Worm (Caenorhabditis elegans): ENCODE measurements around the gene algn-2.

The algn-2 gene

DNA sequence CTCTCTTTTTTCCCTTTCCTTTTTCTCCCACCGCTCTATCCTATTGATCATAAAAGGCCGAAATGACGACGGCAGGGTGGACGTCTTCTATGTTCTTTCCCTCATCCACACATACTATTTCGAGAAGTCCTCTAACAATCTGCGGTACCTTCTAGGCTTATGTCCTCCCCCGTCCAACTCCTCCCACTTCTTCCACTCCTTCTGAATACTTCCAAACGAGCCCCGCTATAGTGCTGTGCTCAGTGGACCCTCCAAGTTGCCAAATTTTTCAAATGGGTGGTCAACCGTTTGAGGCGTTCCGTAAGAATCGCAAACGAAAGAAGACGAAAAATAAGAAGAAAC is 39.1 kb upstream of the algn-2 start (continued):
- peak; percentile 60 for TF ChIP-seq rbr-2 (tag; optimal IDR thresholded peaks at IDR 0.05)
- TF ChIP-seq F37D6.2 (tag; optimal IDR thresholded peaks at IDR 0.05): peak; percentile 23
- TF ChIP-seq arid-1 (GFP tag; conservative IDR thresholded peaks at IDR 0.05): peak; percentile 65; the same call in 1 of the 2 replicates
- TF ChIP-seq vab-7 (GFP tag; IDR thresholded peaks at IDR 0.05): 0 out of 2 replicates have a peak, but pooled peaks have one; percentile 26
- TF ChIP-seq hmg-1.1 (GFP tag; IDR thresholded peaks at IDR 0.05): peak; percentile 56; the same call in 1 of the 2 replicates
- no peak for TF ChIP-seq dve-1 (tag; optimal IDR thresholded peaks at IDR 0.05; ENCODE audit: insufficient read depth)
- TF ChIP-seq mes-2 (tag; optimal IDR thresholded peaks at IDR 0.05; ENCODE audit: poor library complexity, severe bottlenecking): peak; percentile 27

- TF ChIP-seq spr-3 (GFP tag; optimal IDR thresholded peaks at IDR 0.05): peak; percentile 1
- TF ChIP-seq nhr-28 (tag; optimal IDR thresholded peaks at IDR 0.05): peak; percentile 67
- peak; percentile 51; the same call in 1 of the 2 replicates for TF ChIP-seq T26A8.4 (GFP tag; IDR thresholded peaks at IDR 0.05)
- TF ChIP-seq ztf-7 (tag; optimal IDR thresholded peaks at IDR 0.05): peak; percentile 22
- TF ChIP-seq madf-5 (GFP tag; IDR thresholded peaks at IDR 0.05): 0 out of 4 replicates have a peak, but pooled peaks of 1 of the 2 experiments have one; percentile 31
- peak; percentile 37 for TF ChIP-seq nhr-76 (tag; optimal IDR thresholded peaks at IDR 0.05)
- no peak for TF ChIP-seq Y5F2A.4 (GFP tag; optimal IDR thresholded peaks at IDR 0.05)
- peak; percentile 37 for TF ChIP-seq mxl-3 (GFP tag; optimal IDR thresholded peaks at IDR 0.05)
- TF ChIP-seq daf-16 (GFP tag; optimal IDR thresholded peaks at IDR 0.05): no peak
- TF ChIP-seq daf-16 (tag; optimal IDR thresholded peaks at IDR 0.05): peak; percentile 71
- peak; percentile 56 for TF ChIP-seq dmd-6 (GFP tag; IDR thresholded peaks at IDR 0.05)
- peak; percentile 40 for TF ChIP-seq fkh-10 (GFP tag; optimal IDR thresholded peaks at IDR 0.05)
- no peak for TF ChIP-seq nhr-102 (tag; optimal IDR thresholded peaks at IDR 0.05)
- TF ChIP-seq rbr-2 (tag; optimal IDR thresholded peaks at IDR 0.05): peak; percentile 84
- TF ChIP-seq F10B5.3 (tag; optimal IDR thresholded peaks at IDR 0.05): peak; percentile 60
- TF ChIP-seq F49E8.2 (tag; optimal IDR thresholded peaks at IDR 0.05; ENCODE audit: borderline replicate concordance): no peak
- TF ChIP-seq ztf-11 (tag; optimal IDR thresholded peaks at IDR 0.05): no peak
- peak; percentile 77 for TF ChIP-seq pha-4 (GFP tag; IDR thresholded peaks at IDR 0.05)
- peak; percentile 85 for TF ChIP-seq pha-4 (tag; optimal IDR thresholded peaks at IDR 0.05)
- peak; percentile 63 for TF ChIP-seq arid-1 (GFP tag; conservative IDR thresholded peaks at IDR 0.05)
- peak; percentile 40 for TF ChIP-seq sdz-12 (GFP tag; optimal IDR thresholded peaks at IDR 0.05)
- TF ChIP-seq nhr-11 (tag; optimal IDR thresholded peaks at IDR 0.05): peak; percentile 80
- TF ChIP-seq lin-39 (tag; optimal IDR thresholded peaks at IDR 0.05): no peak
- TF ChIP-seq T20F7.1 (GFP tag; optimal IDR thresholded peaks at IDR 0.05): no peak
- no peak for TF ChIP-seq ZK546.5 (tag; optimal IDR thresholded peaks at IDR 0.05)
- no peak for TF ChIP-seq vab-7 (GFP tag; IDR thresholded peaks at IDR 0.05)
- TF ChIP-seq nhr-42 (GFP tag; IDR thresholded peaks at IDR 0.05): no peak
- peak; percentile 89 for TF ChIP-seq mep-1 (tag; optimal IDR thresholded peaks at IDR 0.05)
- TF ChIP-seq set-16 (GFP tag; IDR thresholded peaks at IDR 0.05): no peak; the same call in 1 of the 2 replicates
- no peak for TF ChIP-seq php-3 (GFP tag; IDR thresholded peaks at IDR 0.05)
- peak; percentile 76 for TF ChIP-seq dve-1 (tag; optimal IDR thresholded peaks at IDR 0.05; ENCODE audit: insufficient read depth)
- peak; percentile 12 for TF ChIP-seq ceh-32 (tag; optimal IDR thresholded peaks at IDR 0.05; ENCODE audit: poor library complexity)
- TF ChIP-seq nhr-10 (tag; optimal IDR thresholded peaks at IDR 0.05): no peak
- TF ChIP-seq mdt-29 (GFP tag; IDR thresholded peaks at IDR 0.05): no peak
- no peak for TF ChIP-seq Y75B8A.6 (GFP tag; IDR thresholded peaks at IDR 0.05)
- no peak for TF ChIP-seq attf-4 (tag; optimal IDR thresholded peaks at IDR 0.05)
- TF ChIP-seq mes-2 (tag; optimal IDR thresholded peaks at IDR 0.05; ENCODE audit: poor library complexity, severe bottlenecking): peak; percentile 82
- TF ChIP-seq ceh-62 (tag; optimal IDR thresholded peaks at IDR 0.05): no peak
- no peak for TF ChIP-seq mxl-2 (GFP tag; conservative IDR thresholded peaks at IDR 0.05)
- peak in 1 of 2 experiments; percentile 27 for TF ChIP-seq hif-1 (tag; optimal IDR thresholded peaks at IDR 0.05)
- peak in 1 of 2 experiments; percentile 92 for TF ChIP-seq unc-62 (GFP tag; optimal IDR thresholded peaks at IDR 0.05 in 1 of 2)
- no peak for TF ChIP-seq unc-62 (tag; optimal IDR thresholded peaks at IDR 0.05)
- peak; percentile 37 to 59 for TF ChIP-seq mdl-1 (tag; optimal IDR thresholded peaks at IDR 0.05)
- TF ChIP-seq pqm-1 (tag; optimal IDR thresholded peaks at IDR 0.05): peak; percentile 38
Measured at ce11 chrII:5336660-5337494, 38.2 kb upstream of the algn-2 start.
